Worm (Caenorhabditis elegans) whole organism, L1 larva: ENCODE results near the gene F54F7.14.

Experiments
- Y116A8C.19 ChIP-seq: sonication (generic microtip); optimal IDR thresholded peaks from 2 replicates; lab custom pipeline; 2016; ENCODE audit warnings: missing compliant biosample characterization, missing genetic modification characterization, borderline replicate concordance
- alr-1 ChIP-seq: fragments of 200-800 bp; sonication (Bioruptor generic); optimal IDR thresholded peaks from 2 replicates; lab custom pipeline; 2018; ENCODE audit warnings: borderline replicate concordance, mild to moderate bottlenecking, missing genetic modification characterization, missing compliant biosample characterization
- ama-1 ChIP-seq: fragments of 150-350 bp; optimal IDR thresholded peaks from 2 replicates; lab custom pipeline; 2014
- ceh-8 ChIP-seq: fragments of 200-800 bp; sonication (Bioruptor generic); optimal IDR thresholded peaks from 2 replicates; lab custom pipeline; 2018; ENCODE audit warnings: mild to moderate bottlenecking, missing genetic modification characterization, moderate library complexity, missing compliant biosample characterization
- ceh-88 ChIP-seq: fragments of 200-800 bp; sonication (Bioruptor generic); IDR thresholded peaks from 2 replicates; pipeline ENCODE4 v1.3.6; 2022; ENCODE audit warnings: missing genetic modification characterization, missing compliant biosample characterization
- ceh-90 ChIP-seq: sonication (generic microtip); optimal IDR thresholded peaks from 2 replicates; lab custom pipeline; 2016; ENCODE audit warnings: missing genetic modification characterization, missing compliant biosample characterization
- ces-1 ChIP-seq: fragments of 150-350 bp; optimal IDR thresholded peaks from 2 replicates; lab custom pipeline; 2014; ENCODE audit warnings: missing biosample characterization, missing genetic modification reagents, missing genetic modification characterization
- dpl-1 ChIP-seq, 3 experiments: fragments of 150-350 bp in 2 of 3; sonication (generic microtip) in 1 of 3; optimal IDR thresholded peaks; 2 replicates each; lab custom pipeline; 2014 to 2017; ENCODE audit warnings: missing biosample characterization in 3 of 3, missing genetic modification characterization in 3 of 3, missing genetic modification reagents in 3 of 3
- efl-1 ChIP-seq, 4 experiments: fragments of 150-350 bp; optimal IDR thresholded peaks in 3 of 4; peaks in 1 of 4; 1 replicate in 1 of 4; 2 replicates in 3 of 4; lab custom pipeline; 2014; ENCODE audit warnings: missing biosample characterization in 2 of 4, missing genetic modification characterization in 2 of 4, missing genetic modification reagents in 2 of 4
- egl-13 ChIP-seq: sonication (generic microtip); optimal IDR thresholded peaks from 2 replicates; lab custom pipeline; 2016; ENCODE audit warnings: missing genotype, missing genetic modification reagents, missing genetic modification characterization, missing compliant biosample characterization
- elt-2 ChIP-seq: sonication (generic microtip); optimal IDR thresholded peaks from 2 replicates; lab custom pipeline; 2016; ENCODE audit warnings: missing genetic modification characterization, mild to moderate bottlenecking, inconsistent platforms, missing compliant biosample characterization, missing genetic modification reagents
- elt-3 ChIP-seq, 6 experiments: fragments of 150-350 bp in 1 of 6; sonication (generic microtip); optimal IDR thresholded peaks; 2 replicates each; lab custom pipeline; 2017 to 2018; ENCODE audit warnings: missing biosample characterization in 6 of 6, missing genetic modification characterization in 6 of 6, inconsistent platforms in 1 of 6
- fkh-8 ChIP-seq: sonication (generic microtip); optimal IDR thresholded peaks from 2 replicates; lab custom pipeline; 2016; ENCODE audit warnings: mild to moderate bottlenecking, missing genetic modification characterization, missing compliant biosample characterization
- fos-1 ChIP-seq: fragments of 150-350 bp; optimal IDR thresholded peaks from 2 replicates; lab custom pipeline; 2014; ENCODE audit warnings: missing biosample characterization, missing genetic modification characterization
- grh-1 ChIP-seq: fragments of 200-800 bp; sonication (Bioruptor generic); IDR thresholded peaks from 2 replicates; pipeline ENCODE4 v1.3.6; 2022; ENCODE audit warnings: missing genetic modification reagents, missing genetic modification characterization, missing compliant biosample characterization
- hlh-17 ChIP-seq: fragments of 200-800 bp; sonication (Bioruptor generic); optimal IDR thresholded peaks from 2 replicates; lab custom pipeline; 2018; ENCODE audit warnings: missing genetic modification characterization, mild to moderate bottlenecking, missing compliant biosample characterization, moderate library complexity, borderline replicate concordance
- hlh-4 ChIP-seq: sonication (generic microtip); optimal IDR thresholded peaks from 2 replicates; lab custom pipeline; 2016; ENCODE audit warnings: mild to moderate bottlenecking, missing genetic modification characterization, missing compliant biosample characterization
- hpl-2 ChIP-seq: fragments of 150-350 bp; optimal IDR thresholded peaks from 2 replicates; lab custom pipeline; 2014; ENCODE audit warnings: missing biosample characterization, missing genetic modification reagents, missing genetic modification characterization
- isw-1 ChIP-seq: fragments of 200-800 bp; sonication (Bioruptor generic); IDR thresholded peaks from 2 replicates; pipeline ENCODE4 v1.3.6; 2022; ENCODE audit warnings: missing genetic modification characterization, missing compliant biosample characterization
- lin-13 ChIP-seq: fragments of 150-350 bp; optimal IDR thresholded peaks from 2 replicates; lab custom pipeline; 2014; ENCODE audit warnings: missing biosample characterization, missing genetic modification reagents, missing genetic modification characterization
- lir-3 ChIP-seq: sonication (generic microtip); optimal IDR thresholded peaks from 2 replicates; lab custom pipeline; 2016; ENCODE audit warnings: mild to moderate bottlenecking, missing genetic modification characterization, moderate library complexity, missing compliant biosample characterization; ENCODE audit not compliant: poor library complexity
- mab-9 ChIP-seq: fragments of 200-800 bp; sonication (Bioruptor generic); IDR thresholded peaks from 2 replicates; pipeline ENCODE4 v1.3.6; 2022; ENCODE audit warnings: missing genetic modification reagents, missing genetic modification characterization, missing compliant biosample characterization
- mdl-1 ChIP-seq, 2 experiments: fragments of 150-350 bp; optimal IDR thresholded peaks; 2 replicates each; lab custom pipeline; 2014 to 2017; ENCODE audit warnings: missing biosample characterization in 2 of 2, missing genetic modification characterization in 2 of 2, inconsistent platforms in 1 of 2
- mef-2 ChIP-seq: fragments of 150-350 bp; optimal IDR thresholded peaks from 2 replicates; lab custom pipeline; 2014; ENCODE audit warnings: missing biosample characterization, missing genetic modification characterization
- nhr-11 ChIP-seq: fragments of 150-350 bp; optimal IDR thresholded peaks from 2 replicates; lab custom pipeline; 2014; ENCODE audit warnings: missing biosample characterization, missing genetic modification characterization
- nhr-12 ChIP-seq: sonication (generic microtip); optimal IDR thresholded peaks from 2 replicates; lab custom pipeline; 2017; ENCODE audit warnings: missing biosample characterization, missing genetic modification characterization
- nhr-19 ChIP-seq: fragments of 200-800 bp; sonication (Bioruptor generic); conservative IDR thresholded peaks from 2 replicates; pipeline ENCODE4 v1.3.6; 2022; ENCODE audit warnings: missing genetic modification characterization, missing compliant biosample characterization
- nhr-20 ChIP-seq: sonication (generic microtip); optimal IDR thresholded peaks from 2 replicates; lab custom pipeline; 2016; ENCODE audit warnings: mild to moderate bottlenecking, missing genetic modification characterization, missing compliant biosample characterization
- nhr-237 ChIP-seq: fragments of 150-350 bp; optimal IDR thresholded peaks from 2 replicates; lab custom pipeline; 2014; ENCODE audit warnings: missing biosample characterization, missing genetic modification characterization
- nhr-71 ChIP-seq: sonication (generic microtip); optimal IDR thresholded peaks from 2 replicates; lab custom pipeline; 2016; ENCODE audit warnings: mild to moderate bottlenecking, missing genetic modification characterization, moderate library complexity, missing compliant biosample characterization
- nhr-84 ChIP-seq: sonication (generic microtip); optimal IDR thresholded peaks from 2 replicates; lab custom pipeline; 2017; ENCODE audit warnings: missing biosample characterization, missing genetic modification characterization
- nhr-90 ChIP-seq: sonication (generic microtip); optimal IDR thresholded peaks from 2 replicates; lab custom pipeline; 2016; ENCODE audit warnings: mild to moderate bottlenecking, missing genetic modification characterization, missing compliant biosample characterization; ENCODE audit not compliant: poor library complexity
- pag-3 ChIP-seq: sonication (generic microtip); optimal IDR thresholded peaks from 2 replicates; lab custom pipeline; 2017; ENCODE audit warnings: missing genetic modification characterization, mild to moderate bottlenecking, missing compliant biosample characterization, antibody characterized with exemption, borderline replicate concordance; ENCODE audit not compliant: insufficient read depth
- pax-3 ChIP-seq: fragments of 200-800 bp; sonication (Bioruptor generic); optimal IDR thresholded peaks from 2 replicates; lab custom pipeline; 2018; ENCODE audit warnings: mild to moderate bottlenecking, missing genetic modification characterization, moderate library complexity, missing compliant biosample characterization
- pqm-1 ChIP-seq: sonication (generic microtip); optimal IDR thresholded peaks from 3 replicates; lab custom pipeline; 2017; ENCODE audit warnings: missing biosample characterization, missing genetic modification characterization
- skn-1 ChIP-seq: fragments of 150-350 bp; optimal IDR thresholded peaks from 2 replicates; lab custom pipeline; 2014; ENCODE audit warnings: missing biosample characterization, missing genetic modification characterization
- snpc-4 ChIP-seq: fragments of 150-350 bp; optimal IDR thresholded peaks from 2 replicates; lab custom pipeline; 2014; ENCODE audit warnings: missing biosample characterization, missing genetic modification characterization
- swsn-7 ChIP-seq: sonication (generic microtip); optimal IDR thresholded peaks from 2 replicates; lab custom pipeline; 2016; ENCODE audit warnings: missing genetic modification characterization, missing compliant biosample characterization
- tlp-1 ChIP-seq: fragments of 150-350 bp; optimal IDR thresholded peaks from 2 replicates; lab custom pipeline; 2014; ENCODE audit warnings: missing biosample characterization, missing genetic modification characterization
- unc-30 ChIP-seq: sonication (generic microtip); optimal IDR thresholded peaks from 2 replicates; lab custom pipeline; 2017; ENCODE audit warnings: missing biosample characterization, missing genetic modification characterization
- unc-62 ChIP-seq: fragments of 150-350 bp; optimal IDR thresholded peaks from 2 replicates; lab custom pipeline; 2014; ENCODE audit warnings: missing biosample characterization, missing genetic modification reagents, missing genetic modification characterization
- unc-86 ChIP-seq: sonication (generic microtip); optimal IDR thresholded peaks from 2 replicates; lab custom pipeline; 2016; ENCODE audit warnings: missing genetic modification characterization, missing compliant biosample characterization
- vab-15 ChIP-seq: sonication (generic microtip); optimal IDR thresholded peaks from 2 replicates; lab custom pipeline; 2017; ENCODE audit warnings: missing genotype, mild to moderate bottlenecking, missing genetic modification characterization, missing compliant biosample characterization
- zag-1 ChIP-seq: fragments of 150-350 bp; optimal IDR thresholded peaks from 2 replicates; lab custom pipeline; 2014; ENCODE audit warnings: missing biosample characterization, missing genetic modification characterization
- ztf-4 ChIP-seq: fragments of 150-350 bp; optimal IDR thresholded peaks from 2 replicates; lab custom pipeline; 2014; ENCODE audit warnings: missing biosample characterization, missing genetic modification characterization

Gene F54F7.14

ce11 chrX:11879871-11880270, 29.2 kb downstream of the F54F7.14 start, which contains the start of the genes Y62H9A.3 and Y62H9A.4:
TSS of gene Y62H9A.3 (minus strand) at chrX:11879971.
TSS of gene Y62H9A.4 (plus strand) at chrX:11880126.
- TF ChIP-seq lir-3 (tag; lab: Kevin White, UChicago) (no peak), nhr-12 (tag; lab: Kevin White, UChicago) (no peak), ceh-88 (GFP tag; lab: Robert Waterston, UW) (no peak), ces-1 (no peak), fos-1 (tag; lab: Kevin White, UChicago) (no peak), Y116A8C.19 (tag; lab: Kevin White, UChicago) (no peak), hpl-2 (no peak), elt-3 (tag; optimal IDR thresholded peaks at IDR 0.05; lab: Kevin White, UChicago) (no peak), vab-15 (tag; lab: Kevin White, UChicago) (no peak), nhr-90 (tag; lab: Kevin White, UChicago) (no peak), isw-1 (GFP tag; lab: Robert Waterston, UW) (no peak), nhr-71 (tag; lab: Kevin White, UChicago) (no peak), hlh-17 (GFP tag; lab: Kevin White, UChicago) (no peak), ztf-4 (no peak), alr-1 (no peak), grh-1 (GFP tag; lab: Robert Waterston, UW) (no peak), ceh-90 (tag; lab: Kevin White, UChicago) (no peak)

- TF ChIP-seq unc-62 (GFP tag; lab: Kevin White, UChicago) (no peak), ceh-88 (GFP tag; lab: Robert Waterston, UW) (no peak), ama-1 (no peak), elt-3 (tag; optimal IDR thresholded peaks at IDR 0.05; lab: Kevin White, UChicago) (no peak), mab-9 (GFP tag; lab: Robert Waterston, UW) (no peak), snpc-4 (tag; lab: Kevin White, UChicago) (no peak), egl-13 (no peak), hlh-4 (tag; lab: Kevin White, UChicago) (no peak), zag-1 (no peak), unc-30 (no peak), swsn-7 (tag; lab: Kevin White, UChicago) (no peak)
Measured at ce11 chrX:11882800-11883199, 32.1 kb downstream of the F54F7.14 start, which contains the start of the genes Y62H9A.5 and ule-5. TSS of gene Y62H9A.5 (minus strand) at chrX:11882900. TSS of gene ule-5 (plus strand) at chrX:11883127.

ce11 chrX:11885577-11885976, 34.9 kb downstream of the F54F7.14 start, which contains the start of gene Y62H9A.7:
TSS of gene Y62H9A.7 (minus strand) at chrX:11885677.
- TF ChIP-seq pag-3 (tag; lab: Kevin White, UChicago) (no peak), nhr-12 (tag; lab: Kevin White, UChicago) (no peak), elt-2 (tag; lab: Kevin White, UChicago) (no peak), mab-9 (GFP tag; lab: Robert Waterston, UW) (no peak), egl-13 (no peak), ces-1 (no peak), nhr-19 (GFP tag; lab: Robert Waterston, UW) (no peak), dpl-1 (GFP tag; optimal IDR thresholded peaks at IDR 0.05; lab: Kevin White, UChicago) (no peak), nhr-11 (no peak), mef-2 (tag; lab: Kevin White, UChicago) (no peak), efl-1 (optimal IDR thresholded peaks at IDR 0.05; lab: Kevin White, UChicago) (no peak), efl-1 (GFP tag; optimal IDR thresholded peaks at IDR 0.05 in 1 of 2; lab: Kevin White, UChicago) (no peak), ceh-8 (GFP tag; lab: Kevin White, UChicago) (no peak), hlh-4 (tag; lab: Kevin White, UChicago) (no peak)

ce11 chrX:11892328-11892727, 41.7 kb downstream of the F54F7.14 start, which contains the start of gene Y62H9A.8:
TSS of gene Y62H9A.8 (minus strand) at chrX:11892428.
- TF ChIP-seq tlp-1 (tag; lab: Kevin White, UChicago) (no peak), fkh-8 (tag; lab: Kevin White, UChicago) (no peak), mdl-1 (tag; optimal IDR thresholded peaks at IDR 0.05; lab: Kevin White, UChicago) (no peak), pax-3 (tag; lab: Kevin White, UChicago) (no peak), lin-13 (GFP tag; lab: Kevin White, UChicago) (no peak), skn-1 (tag; lab: Kevin White, UChicago) (no peak), nhr-237 (tag; lab: Kevin White, UChicago) (no peak), unc-86 (tag; lab: Kevin White, UChicago) (no peak), ceh-88 (GFP tag; lab: Robert Waterston, UW) (no peak), nhr-84 (tag; lab: Kevin White, UChicago) (no peak), egl-13 (no peak), nhr-20 (tag; lab: Kevin White, UChicago) (no peak), elt-3 (tag; optimal IDR thresholded peaks at IDR 0.05; lab: Kevin White, UChicago) (no peak), nhr-90 (tag; lab: Kevin White, UChicago) (no peak), nhr-71 (tag; lab: Kevin White, UChicago) (no peak), grh-1 (GFP tag; lab: Robert Waterston, UW) (no peak), pqm-1 (tag; lab: Kevin White, UChicago) (no peak), nhr-19 (GFP tag; lab: Robert Waterston, UW) (no peak)
